Fruit fly (Drosophila melanogaster) whole organism, embryonic: Measurements from ENCODE around the gene SsRbeta.

Experiments
- ATbp ChIP-seq: fragments of 200-800 bp; sonication (Bioruptor generic); optimal IDR thresholded peaks from 2 replicates; lab custom pipeline; 2017; ENCODE audit warnings: missing biosample characterization, mild to moderate bottlenecking, missing genetic modification characterization, missing genetic modification reagents
- Atf3 ChIP-seq: fragments of 200-800 bp; sonication (Bioruptor generic); optimal IDR thresholded peaks from 3 replicates; lab custom pipeline; 2016; ENCODE audit warnings: missing biosample characterization, missing genetic modification characterization
- CG11247 ChIP-seq: fragments of 200-800 bp; sonication (Bioruptor generic); IDR thresholded peaks from 2 replicates; pipeline ENCODE4 v1.3.6; 2022; ENCODE audit warnings: missing biosample characterization, missing genetic modification characterization
- CG12219 ChIP-seq: fragments of 200-800 bp; sonication (Bioruptor generic); optimal IDR thresholded peaks from 3 replicates; lab custom pipeline; 2018; ENCODE audit warnings: missing biosample characterization, mild to moderate bottlenecking, missing genetic modification characterization
- CG14710 ChIP-seq: fragments of 200-800 bp; sonication (Bioruptor generic); optimal IDR thresholded peaks from 3 replicates; lab custom pipeline; 2019; ENCODE audit warnings: missing biosample characterization, mild to moderate bottlenecking, missing genetic modification characterization, moderate library complexity
- CG15073 ChIP-seq: fragments of 200-800 bp; sonication (Bioruptor generic); optimal IDR thresholded peaks from 2 replicates; lab custom pipeline; 2016; ENCODE audit warnings: missing biosample characterization, missing genetic modification characterization
- CG15514 ChIP-seq: fragments of 200-800 bp; sonication (Bioruptor generic); optimal IDR thresholded peaks from 3 replicates; lab custom pipeline; 2017; ENCODE audit warnings: missing biosample characterization, missing genetic modification characterization, mild to moderate bottlenecking, moderate library complexity, missing genetic modification reagents
- CG16815 ChIP-seq: fragments of 200-800 bp; sonication (Bioruptor generic); optimal IDR thresholded peaks from 3 replicates; lab custom pipeline; 2017; ENCODE audit warnings: missing biosample characterization, mild to moderate bottlenecking, missing genetic modification characterization
- CG17359 ChIP-seq: fragments of 200-800 bp; sonication (Bioruptor generic); optimal IDR thresholded peaks from 3 replicates; lab custom pipeline; 2018; ENCODE audit warnings: missing biosample characterization, mild to moderate bottlenecking, missing genetic modification characterization, moderate library complexity
- CG30403 ChIP-seq: fragments of 200-800 bp; sonication (Bioruptor generic); optimal IDR thresholded peaks from 3 replicates; lab custom pipeline; 2016; ENCODE audit warnings: missing biosample characterization, missing genetic modification characterization
- CG30431 ChIP-seq: fragments of 200-800 bp; sonication (Bioruptor generic); optimal IDR thresholded peaks from 2 replicates; lab custom pipeline; 2017; ENCODE audit warnings: missing biosample characterization, missing genetic modification characterization
- CG32532 ChIP-seq: fragments of 200-800 bp; sonication (Bioruptor generic); IDR thresholded peaks from 2 replicates; pipeline ENCODE4 v1.3.6; 2022; ENCODE audit warnings: missing biosample characterization, missing genetic modification characterization
- CG3281 ChIP-seq: fragments of 200-800 bp; sonication (Bioruptor generic); optimal IDR thresholded peaks from 3 replicates; lab custom pipeline; 2017; ENCODE audit warnings: missing biosample characterization, mild to moderate bottlenecking, missing genetic modification characterization
- CG33557 ChIP-seq: fragments of 200-800 bp; sonication (Bioruptor generic); optimal IDR thresholded peaks from 2 replicates; lab custom pipeline; 2019; ENCODE audit warnings: missing biosample characterization, mild to moderate bottlenecking, missing genetic modification characterization, moderate library complexity
- CG34224 ChIP-seq: fragments of 200-800 bp; sonication (Bioruptor generic); IDR thresholded peaks from 3 replicates; pipeline ENCODE4 v1.3.6; 2022; ENCODE audit warnings: missing biosample characterization, missing genetic modification characterization; ENCODE audit not compliant: partially characterized antibody
- CG4282 ChIP-seq: fragments of 200-800 bp; sonication (Bioruptor generic); optimal IDR thresholded peaks from 2 replicates; lab custom pipeline; 2016; ENCODE audit warnings: missing biosample characterization, missing genetic modification characterization
- CG4360 ChIP-seq: fragments of 200-800 bp; sonication (Bioruptor generic); IDR thresholded peaks from 2 replicates; pipeline ENCODE4 v1.3.6; 2022; ENCODE audit warnings: missing biosample characterization, missing genetic modification characterization
- CG5180 ChIP-seq: fragments of 200-800 bp; sonication (Bioruptor generic); optimal IDR thresholded peaks from 3 replicates; lab custom pipeline; 2017; ENCODE audit warnings: missing biosample characterization, missing genetic modification characterization, mild to moderate bottlenecking, moderate library complexity, missing genetic modification reagents
- CG7786 ChIP-seq: fragments of 200-800 bp; sonication (Bioruptor generic); optimal IDR thresholded peaks from 2 replicates; lab custom pipeline; 2016; ENCODE audit warnings: missing biosample characterization, missing genetic modification characterization
- CG8359 ChIP-seq: fragments of 200-800 bp; sonication (Bioruptor generic); optimal IDR thresholded peaks from 2 replicates; lab custom pipeline; 2017; ENCODE audit warnings: missing biosample characterization, mild to moderate bottlenecking, missing genetic modification characterization, borderline replicate concordance
- CG8924 ChIP-seq: fragments of 200-800 bp; optimal IDR thresholded peaks from 3 replicates; lab custom pipeline; 2019; ENCODE audit warnings: missing biosample characterization, mild to moderate bottlenecking, missing genetic modification characterization, moderate library complexity
- Dip2 ChIP-seq: fragments of 200-800 bp; sonication (Bioruptor generic); IDR thresholded peaks from 2 replicates; pipeline ENCODE4 v1.3.6; 2022; ENCODE audit warnings: missing biosample characterization, missing genetic modification characterization
- Ets97D ChIP-seq: fragments of 200-800 bp; sonication (Bioruptor generic); optimal IDR thresholded peaks from 3 replicates; lab custom pipeline; 2016; ENCODE audit warnings: missing biosample characterization, missing genetic modification characterization
- Gsc ChIP-seq: fragments of 200-800 bp; sonication (Bioruptor generic); IDR thresholded peaks from 2 replicates; pipeline ENCODE4 v1.3.6; 2022; ENCODE audit warnings: missing biosample characterization, missing genetic modification characterization
- HmgD ChIP-seq: fragments of 200-800 bp; sonication (Bioruptor generic); optimal IDR thresholded peaks from 3 replicates; lab custom pipeline; 2016; ENCODE audit warnings: missing biosample characterization, missing genetic modification characterization
- Hr78 ChIP-seq, 2 experiments: fragments of 200-800 bp in 1 of 2; fragments of >200 bp in 1 of 2; sonication (Bioruptor generic) in 1 of 2; optimal IDR thresholded peaks; 2 replicates each; lab custom pipeline; 2017 to 2019; ENCODE audit warnings: missing biosample characterization in 2 of 2, missing genetic modification characterization in 2 of 2, mild to moderate bottlenecking in 1 of 2, moderate library complexity in 1 of 2
- MESR4 ChIP-seq: fragments of 200-800 bp; sonication (Bioruptor generic); optimal IDR thresholded peaks from 2 replicates; lab custom pipeline; 2018; ENCODE audit warnings: missing biosample characterization, mild to moderate bottlenecking, missing genetic modification characterization, moderate library complexity
- Med ChIP-seq: fragments of 200-800 bp; sonication (Bioruptor generic); peaks from one replicate; lab custom pipeline; 2016; ENCODE audit warnings: missing biosample characterization, missing genetic modification characterization, mild to moderate bottlenecking, inconsistent platforms, moderate library complexity
- NC2α ChIP-seq: fragments of 200-800 bp; sonication (Bioruptor generic); optimal IDR thresholded peaks from 2 replicates; lab custom pipeline; 2016; ENCODE audit warnings: missing biosample characterization, missing genetic modification characterization
- abd-A ChIP-seq: fragments of 200-800 bp; sonication (Bioruptor generic); optimal IDR thresholded peaks from 3 replicates; lab custom pipeline; 2019; ENCODE audit warnings: missing biosample characterization, mild to moderate bottlenecking, missing genetic modification characterization, moderate library complexity
- ap ChIP-seq: fragments of 200-800 bp; sonication (Bioruptor generic); IDR thresholded peaks from 2 replicates; pipeline ENCODE4 v1.3.6; 2022; ENCODE audit warnings: missing biosample characterization, missing genetic modification characterization
- chif ChIP-seq, 2 experiments: fragments of 200-800 bp; sonication (Bioruptor generic); optimal IDR thresholded peaks; 3 replicates each; lab custom pipeline; 2016; ENCODE audit warnings: missing biosample characterization in 2 of 2, missing genetic modification characterization in 2 of 2
- eve ChIP-seq, 2 experiments: fragments of >200 bp; optimal IDR thresholded peaks; 2 replicates each; lab custom pipeline; 2017; ENCODE audit warnings: missing biosample characterization in 2 of 2, missing genetic modification characterization in 2 of 2
- gem ChIP-seq: fragments of 200-800 bp; sonication (Bioruptor generic); optimal IDR thresholded peaks from 2 replicates; lab custom pipeline; 2019; ENCODE audit warnings: missing biosample characterization, mild to moderate bottlenecking, missing genetic modification characterization, moderate library complexity
- gsb ChIP-seq: fragments of 200-800 bp; sonication (Bioruptor generic); IDR thresholded peaks from 2 replicates; pipeline ENCODE4 v1.3.6; 2022; ENCODE audit warnings: missing biosample characterization, missing genetic modification characterization
- gt ChIP-seq: fragments of 200-800 bp; sonication (Bioruptor generic); IDR thresholded peaks from 2 replicates; pipeline ENCODE4 v1.3.6; 2022; ENCODE audit warnings: missing biosample characterization, missing genetic modification characterization
- ham ChIP-seq: fragments of 200-800 bp; sonication (Bioruptor generic); IDR thresholded peaks from 2 replicates; pipeline ENCODE4 v1.3.6; 2022; ENCODE audit warnings: missing biosample characterization, missing genetic modification characterization
- ind ChIP-seq: fragments of 200-800 bp; sonication (Bioruptor generic); optimal IDR thresholded peaks from 3 replicates; lab custom pipeline; 2016; ENCODE audit warnings: missing biosample characterization, missing genetic modification characterization
- insv ChIP-seq, 2 experiments: fragments of 200-800 bp; sonication (Bioruptor generic); optimal IDR thresholded peaks; 3 replicates each; lab custom pipeline; 2016 to 2018; ENCODE audit warnings: missing biosample characterization in 2 of 2, missing genetic modification characterization in 2 of 2
- jigr1 ChIP-seq: fragments of 200-800 bp; sonication (Bioruptor generic); IDR thresholded peaks from 3 replicates; pipeline ENCODE4 v1.3.6; 2022; ENCODE audit warnings: missing biosample characterization, missing genetic modification characterization
- kah ChIP-seq: fragments of 200-800 bp; sonication (Bioruptor generic); optimal IDR thresholded peaks from 2 replicates; lab custom pipeline; 2018; ENCODE audit warnings: missing biosample characterization, mild to moderate bottlenecking, missing genetic modification characterization
- klu ChIP-seq: fragments of 200-800 bp; sonication (Bioruptor generic); IDR thresholded peaks from 2 replicates; pipeline ENCODE4 v1.3.6; 2022; ENCODE audit warnings: missing biosample characterization, missing genetic modification characterization
- nerfin-1 ChIP-seq: fragments of 200-800 bp; sonication (Bioruptor generic); optimal IDR thresholded peaks from 3 replicates; lab custom pipeline; 2019; ENCODE audit warnings: missing biosample characterization, mild to moderate bottlenecking, missing genetic modification characterization, moderate library complexity
- pfk ChIP-seq: fragments of 200-800 bp; sonication (Bioruptor generic); optimal IDR thresholded peaks from 2 replicates; lab custom pipeline; 2018; ENCODE audit warnings: missing biosample characterization, mild to moderate bottlenecking, missing genetic modification characterization, moderate library complexity
- sd ChIP-seq: fragments of 200-800 bp; sonication (Bioruptor generic); optimal IDR thresholded peaks from 3 replicates; lab custom pipeline; 2018; ENCODE audit warnings: missing biosample characterization, mild to moderate bottlenecking, missing genetic modification characterization, moderate library complexity
- tgo ChIP-seq: fragments of 200-800 bp; sonication (Bioruptor generic); IDR thresholded peaks from 3 replicates; pipeline ENCODE4 v1.3.6; 2022; ENCODE audit warnings: missing biosample characterization, missing genetic modification characterization
- tll ChIP-seq, 2 experiments: fragments of 200-800 bp in 1 of 2; fragments of >200 bp in 1 of 2; sonication (Bioruptor generic) in 1 of 2; optimal IDR thresholded peaks; 2 replicates each; lab custom pipeline; 2017 to 2019; ENCODE audit warnings: missing biosample characterization in 2 of 2, missing genetic modification characterization in 2 of 2, mild to moderate bottlenecking in 1 of 2, moderate library complexity in 1 of 2
- trem ChIP-seq: fragments of 200-800 bp; optimal IDR thresholded peaks from 3 replicates; lab custom pipeline; 2019; ENCODE audit warnings: missing biosample characterization, mild to moderate bottlenecking, missing genetic modification characterization, moderate library complexity
- unc-4 ChIP-seq: fragments of 200-800 bp; sonication (Bioruptor generic); IDR thresholded peaks from 2 replicates; pipeline ENCODE4 v1.3.6; 2022; ENCODE audit warnings: missing biosample characterization, missing genetic modification characterization; ENCODE audit not compliant: partially characterized antibody
- unpg ChIP-seq: fragments of 200-800 bp; sonication (Bioruptor generic); optimal IDR thresholded peaks from 3 replicates; lab custom pipeline; 2018; ENCODE audit warnings: missing biosample characterization, mild to moderate bottlenecking, missing genetic modification characterization, moderate library complexity
- wdn ChIP-seq: fragments of 200-800 bp; sonication (Bioruptor generic); IDR thresholded peaks from 2 replicates; pipeline ENCODE4 v1.3.6; 2022; ENCODE audit warnings: missing biosample characterization, missing genetic modification characterization

SsRbeta gene

dm6 chr3L:16139131-16139530, 9.7 kb downstream of the SsRbeta start (continued):
- TF ChIP-seq eve (GFP tag; optimal IDR thresholded peaks at IDR 0.05; lab: Kevin White, UChicago) (no peak), CG15514 (GFP tag; lab: Kevin White, UChicago) (peak; percentile 51), NC2α (GFP tag; lab: Kevin White, UChicago) (no peak), unpg (GFP tag; lab: Kevin White, UChicago) (no peak), ham (GFP tag; lab: Robert Waterston, UW) (no peak), Med (no peak), tll (GFP tag; optimal IDR thresholded peaks at IDR 0.05; lab: Kevin White, UChicago) (no peak), CG15073 (GFP tag; lab: Kevin White, UChicago) (no peak), Dip2 (GFP tag; lab: Robert Waterston, UW) (no peak), Ets97D (peak; percentile 71), MESR4 (GFP tag; lab: Kevin White, UChicago) (no peak), Atf3 (GFP tag; lab: Kevin White, UChicago) (no peak), CG8924 (tag; lab: Kevin White, UChicago) (no peak), sd (tag; lab: Kevin White, UChicago) (peak; percentile 41), CG12219 (GFP tag; lab: Kevin White, UChicago) (no peak), wdn (no peak), CG34224 (GFP tag; lab: Robert Waterston, UW) (peak; percentile 55; the same call in 2 of the 3 replicates), pfk (GFP tag; lab: Kevin White, UChicago) (no peak), CG14710 (tag; lab: Kevin White, UChicago) (peak; percentile 57), kah (no peak), tgo (GFP tag; lab: Robert Waterston, UW) (no peak), gem (tag; lab: Kevin White, UChicago) (no peak), ATbp (no peak), CG4360 (GFP tag; lab: Robert Waterston, UW) (no peak), CG8359 (no peak), CG30403 (GFP tag; lab: Kevin White, UChicago) (no peak), CG33557 (GFP tag; lab: Kevin White, UChicago) (no peak), CG7786 (GFP tag; lab: Kevin White, UChicago) (no peak), jigr1 (GFP tag; lab: Robert Waterston, UW) (no peak), Hr78 (GFP tag; optimal IDR thresholded peaks at IDR 0.05; lab: Kevin White, UChicago) (no peak), ap (GFP tag; lab: Robert Waterston, UW) (no peak), chif (GFP tag; optimal IDR thresholded peaks at IDR 0.05; lab: Kevin White, UChicago) (no peak), CG3281 (GFP tag; lab: Kevin White, UChicago) (no peak), gsb (GFP tag; lab: Robert Waterston, UW) (no peak), CG30431 (no peak), insv (GFP tag; optimal IDR thresholded peaks at IDR 0.05; lab: Kevin White, UChicago) (no peak), unc-4 (GFP tag; lab: Robert Waterston, UW) (peak; percentile 37; the same call in 1 of the 2 replicates), gt (no peak), CG5180 (GFP tag; lab: Kevin White, UChicago) (no peak), CG17359 (tag; lab: Kevin White, UChicago) (no peak), abd-A (no peak), trem (tag; lab: Kevin White, UChicago) (peak; percentile 69), ind (GFP tag; lab: Kevin White, UChicago) (no peak), CG4282 (GFP tag; lab: Kevin White, UChicago) (no peak), CG16815 (GFP tag; lab: Kevin White, UChicago) (no peak), CG32532 (GFP tag; lab: Robert Waterston, UW) (no peak), klu (GFP tag; lab: Robert Waterston, UW) (no peak), nerfin-1 (tag; lab: Kevin White, UChicago) (no peak), HmgD (no peak), CG11247 (GFP tag; lab: Robert Waterston, UW) (no peak), Gsc (no peak)
